Worm (Caenorhabditis elegans): ENCODE data around the gene srp-6.

- TF ChIP-seq snpc-4 (tag; optimal IDR thresholded peaks at IDR 0.05): no peak
- no peak for TF ChIP-seq alr-1 (tag; optimal IDR thresholded peaks at IDR 0.05)
- TF ChIP-seq nhr-237 (tag; optimal IDR thresholded peaks at IDR 0.05): no peak
- TF ChIP-seq nhr-12 (tag; optimal IDR thresholded peaks at IDR 0.05): no peak
- TF ChIP-seq elt-1 (tag; optimal IDR thresholded peaks at IDR 0.05): no peak
- no peak for TF ChIP-seq egl-27 (tag; optimal IDR thresholded peaks at IDR 0.05)
- no peak for TF ChIP-seq ama-1 (optimal IDR thresholded peaks at IDR 0.05)
- no peak for TF ChIP-seq nhr-6 (tag; optimal IDR thresholded peaks at IDR 0.05)
- no peak for TF ChIP-seq gmeb-1 (tag; optimal IDR thresholded peaks at IDR 0.05)
Measured at ce11 chrV:7417018-7417716, 31.3 kb upstream of the srp-6 start, which contains the start of gene srw-67.

Data from whole organism, L2 larva.